Fruit fly (Drosophila melanogaster): ENCODE measurements around the gene nan.

DNA sequence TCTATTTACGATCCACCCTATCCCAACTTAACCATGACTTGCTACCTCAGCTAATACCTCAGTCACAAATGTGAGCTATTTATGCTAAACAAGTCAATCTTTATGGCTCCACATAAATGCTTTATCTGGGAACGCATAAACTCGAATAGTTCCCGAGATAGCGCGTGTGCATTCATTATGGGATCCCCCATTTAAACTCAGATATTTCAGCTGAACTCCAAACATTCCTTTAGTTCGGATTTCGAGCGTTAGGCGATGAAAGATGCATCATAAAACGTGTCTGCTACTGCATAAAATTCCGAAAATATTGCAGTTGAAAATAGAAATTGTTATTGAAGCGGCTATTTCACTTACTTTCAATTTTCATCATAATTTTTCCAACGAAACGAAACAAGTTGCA is 34.0 kb upstream of the nan start:
- TF ChIP-seq gl (tag; optimal IDR thresholded peaks at IDR 0.05) (no peak), EcR (GFP tag; optimal IDR thresholded peaks at IDR 0.05) (no peak), CG15710 (tag; optimal IDR thresholded peaks at IDR 0.05) (no peak), CG13204 (GFP tag; optimal IDR thresholded peaks at IDR 0.05) (no peak), D1 (tag; optimal IDR thresholded peaks at IDR 0.05) (no peak), CG9948 (tag; optimal IDR thresholded peaks at IDR 0.05) (no peak), CG32121 (GFP tag; IDR thresholded peaks at IDR 0.05) (no peak), Pif1A (GFP tag; optimal IDR thresholded peaks at IDR 0.05) (no peak), CG12605 (GFP tag; IDR thresholded peaks at IDR 0.05) (no peak), CG17806 (tag; optimal IDR thresholded peaks at IDR 0.05) (no peak), CG4496 (GFP tag; IDR thresholded peaks at IDR 0.05) (no peak), CG8301 (tag; optimal IDR thresholded peaks at IDR 0.05) (no peak)
